Comparison of ENCODE assay signal across 1 worm cellular context in the genomic region with DNA sequence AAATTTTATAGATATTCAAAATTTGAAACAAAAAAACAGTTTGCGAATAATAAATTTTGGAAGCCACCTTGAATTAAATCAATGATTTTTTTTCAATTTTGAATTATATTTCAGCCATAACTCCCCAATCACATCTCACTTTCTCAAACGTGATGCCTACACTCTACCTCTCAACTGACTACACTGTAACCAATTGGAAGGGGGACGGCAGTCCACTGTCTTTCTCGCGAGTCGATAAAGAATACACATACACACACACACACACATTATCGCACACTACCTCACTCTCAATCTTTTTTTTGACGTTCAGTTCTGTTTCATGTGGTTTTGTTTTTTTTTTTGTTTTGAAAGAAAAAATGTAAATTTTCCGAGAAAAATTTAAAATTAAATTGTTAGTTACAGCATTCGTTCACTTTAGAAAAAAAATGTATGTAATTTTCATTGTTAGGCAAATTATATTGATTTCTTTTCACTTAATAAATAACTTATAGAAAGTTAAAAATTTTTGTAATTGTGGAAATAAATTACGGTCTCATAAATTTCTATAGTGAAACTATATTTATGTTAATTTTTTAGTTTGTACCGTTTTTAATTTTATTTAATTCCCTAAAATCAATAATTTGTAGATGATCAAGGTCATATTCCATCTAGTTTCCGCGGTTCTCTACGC.
TF ChIP-seq lines count a peak whose summit lies in the region.

A gene (plus strand): TSS at position 620 of the 670 bp plus-strand sequence.

TF ChIP-seq in whole organism, L4 larva, 104 proteins besides CTCF, POLR2A, EP300 and RAD21 (continued from another document):
- TF ChIP-seq Y75B8A.6 (GFP tag; IDR thresholded peaks at IDR 0.05; lab: Robert Waterston, UW) (no peak), F44E2.7 (GFP tag; IDR thresholded peaks at IDR 0.05; lab: Robert Waterston, UW) (no peak), F26F4.8 (GFP tag; conservative IDR thresholded peaks at IDR 0.05; lab: Robert Waterston, UW) (no peak), F10B5.3 (tag; optimal IDR thresholded peaks at IDR 0.05; lab: Kevin White, UChicago) (no peak), mes-2 (tag; optimal IDR thresholded peaks at IDR 0.05; lab: Kevin White, UChicago; ENCODE audit: poor library complexity, severe bottlenecking) (peak; percentile 47), nhr-10 (tag; optimal IDR thresholded peaks at IDR 0.05; lab: Kevin White, UChicago) (no peak), aly-2 (tag; optimal IDR thresholded peaks at IDR 0.05; lab: Kevin White, UChicago) (no peak), lin-39 (tag; optimal IDR thresholded peaks at IDR 0.05; lab: Kevin White, UChicago) (no peak), zfp-3 (GFP tag; conservative IDR thresholded peaks at IDR 0.05; lab: Robert Waterston, UW) (no peak), dmd-9 (GFP tag; IDR thresholded peaks at IDR 0.05; lab: Robert Waterston, UW) (no peak), skn-1 (tag; optimal IDR thresholded peaks at IDR 0.05; lab: Kevin White, UChicago) (no peak), sdz-12 (GFP tag; optimal IDR thresholded peaks at IDR 0.05; lab: Kevin White, UChicago) (no peak), aha-1 (tag; lab: Kevin White, UChicago) (peak; percentile 74), tra-1 (GFP tag; IDR thresholded peaks at IDR 0.05; lab: Robert Waterston, UW) (no peak), mdt-29 (GFP tag; IDR thresholded peaks at IDR 0.05; lab: Robert Waterston, UW) (no peak), mep-1 (tag; optimal IDR thresholded peaks at IDR 0.05; lab: Kevin White, UChicago) (peak; percentile 16), lim-7 (GFP tag; IDR thresholded peaks at IDR 0.05; lab: Robert Waterston, UW) (no peak), ceh-20 (GFP tag; IDR thresholded peaks at IDR 0.05; lab: Robert Waterston, UW) (no peak), zip-11 (GFP tag; IDR thresholded peaks at IDR 0.05; lab: Robert Waterston, UW) (no peak), nhr-6 (tag; optimal IDR thresholded peaks at IDR 0.05; lab: Kevin White, UChicago) (no peak), zag-1 (tag; optimal IDR thresholded peaks at IDR 0.05; lab: Kevin White, UChicago) (no peak), saeg-2 (GFP tag; IDR thresholded peaks at IDR 0.05; lab: Robert Waterston, UW) (no peak), hmg-1.1 (GFP tag; IDR thresholded peaks at IDR 0.05; lab: Robert Waterston, UW) (no peak), ceh-44 (GFP tag; IDR thresholded peaks at IDR 0.05; lab: Robert Waterston, UW) (no peak), vab-7 (GFP tag; IDR thresholded peaks at IDR 0.05; lab: Robert Waterston, UW) (no peak), T26A8.4 (GFP tag; IDR thresholded peaks at IDR 0.05; lab: Robert Waterston, UW) (no peak), Y48G9A.11 (GFP tag; IDR thresholded peaks at IDR 0.05; lab: Robert Waterston, UW) (no peak), zip-2 (tag; optimal IDR thresholded peaks at IDR 0.05; lab: Kevin White, UChicago) (no peak), ceh-82 (tag; optimal IDR thresholded peaks at IDR 0.05; lab: Kevin White, UChicago) (no peak), Y5F2A.4 (GFP tag; optimal IDR thresholded peaks at IDR 0.05; lab: Kevin White, UChicago) (no peak), lsy-2 (tag; optimal IDR thresholded peaks at IDR 0.05; lab: Kevin White, UChicago) (no peak), fos-1 (tag; optimal IDR thresholded peaks at IDR 0.05; lab: Kevin White, UChicago) (no peak), snpc-4 (tag; optimal IDR thresholded peaks at IDR 0.05; lab: Kevin White, UChicago) (no peak), fkh-10 (GFP tag; optimal IDR thresholded peaks at IDR 0.05; lab: Kevin White, UChicago) (no peak), attf-4 (tag; optimal IDR thresholded peaks at IDR 0.05; lab: Kevin White, UChicago) (no peak), nhr-77 (tag; optimal IDR thresholded peaks at IDR 0.05; lab: Kevin White, UChicago) (peak; percentile 23), dmd-6 (GFP tag; IDR thresholded peaks at IDR 0.05; lab: Robert Waterston, UW) (peak; percentile 68), ZK546.5 (tag; optimal IDR thresholded peaks at IDR 0.05; lab: Kevin White, UChicago) (no peak), daf-12 (tag; optimal IDR thresholded peaks at IDR 0.05; lab: Kevin White, UChicago) (no peak), tag-97 (GFP tag; IDR thresholded peaks at IDR 0.05; lab: Robert Waterston, UW) (no peak), php-3 (GFP tag; IDR thresholded peaks at IDR 0.05; lab: Robert Waterston, UW) (no peak), pha-4 (GFP tag; IDR thresholded peaks at IDR 0.05; lab: Robert Waterston, UW) (no peak), pha-4 (tag; optimal IDR thresholded peaks at IDR 0.05; lab: Kevin White, UChicago) (no peak), hlh-30 (tag; optimal IDR thresholded peaks at IDR 0.05; lab: Kevin White, UChicago; ENCODE audit: insufficient read depth) (peak; percentile 24), nhr-41 (GFP tag; IDR thresholded peaks at IDR 0.05; lab: Robert Waterston, UW) (no peak), nhr-76 (tag; optimal IDR thresholded peaks at IDR 0.05; lab: Kevin White, UChicago) (no peak), mdl-1 (tag; optimal IDR thresholded peaks at IDR 0.05; lab: Kevin White, UChicago) (peak in 1 of 2 experiments; percentile 35), ceh-28 (tag; optimal IDR thresholded peaks at IDR 0.05; lab: Kevin White, UChicago) (no peak), T20F7.1 (GFP tag; optimal IDR thresholded peaks at IDR 0.05; lab: Kevin White, UChicago) (no peak), pqm-1 (tag; optimal IDR thresholded peaks at IDR 0.05; lab: Kevin White, UChicago) (peak; percentile 71), duxl-1 (tag; optimal IDR thresholded peaks at IDR 0.05; lab: Kevin White, UChicago; ENCODE audit: poor library complexity) (no peak), cey-2 (tag; optimal IDR thresholded peaks at IDR 0.05; lab: Kevin White, UChicago; ENCODE audit: borderline replicate concordance, insufficient read depth) (no peak), madf-9 (GFP tag; conservative IDR thresholded peaks at IDR 0.05; lab: Robert Waterston, UW) (no peak), ces-1 (GFP tag; optimal IDR thresholded peaks at IDR 0.05; lab: Kevin White, UChicago) (no peak), dmd-8 (GFP tag; IDR thresholded peaks at IDR 0.05; lab: Robert Waterston, UW) (no peak), unc-62 (GFP tag; optimal IDR thresholded peaks at IDR 0.05 in 1 of 2; lab: Kevin White, UChicago) (no peak), unc-62 (tag; optimal IDR thresholded peaks at IDR 0.05; lab: Kevin White, UChicago) (no peak), madf-5 (GFP tag; IDR thresholded peaks at IDR 0.05; lab: Robert Waterston, UW) (no peak), egl-27 (tag; optimal IDR thresholded peaks at IDR 0.05; lab: Kevin White, UChicago) (no peak), nhr-48 (tag; optimal IDR thresholded peaks at IDR 0.05; lab: Kevin White, UChicago) (no peak), ceh-32 (tag; optimal IDR thresholded peaks at IDR 0.05; lab: Kevin White, UChicago; ENCODE audit: poor library complexity) (no peak), gei-8 (GFP tag; optimal IDR thresholded peaks at IDR 0.05; lab: Kevin White, UChicago) (no peak)
